Fruit fly (Drosophila melanogaster): Measurements from ENCODE around the gene CG42814.

Gene CG42814

DNA sequence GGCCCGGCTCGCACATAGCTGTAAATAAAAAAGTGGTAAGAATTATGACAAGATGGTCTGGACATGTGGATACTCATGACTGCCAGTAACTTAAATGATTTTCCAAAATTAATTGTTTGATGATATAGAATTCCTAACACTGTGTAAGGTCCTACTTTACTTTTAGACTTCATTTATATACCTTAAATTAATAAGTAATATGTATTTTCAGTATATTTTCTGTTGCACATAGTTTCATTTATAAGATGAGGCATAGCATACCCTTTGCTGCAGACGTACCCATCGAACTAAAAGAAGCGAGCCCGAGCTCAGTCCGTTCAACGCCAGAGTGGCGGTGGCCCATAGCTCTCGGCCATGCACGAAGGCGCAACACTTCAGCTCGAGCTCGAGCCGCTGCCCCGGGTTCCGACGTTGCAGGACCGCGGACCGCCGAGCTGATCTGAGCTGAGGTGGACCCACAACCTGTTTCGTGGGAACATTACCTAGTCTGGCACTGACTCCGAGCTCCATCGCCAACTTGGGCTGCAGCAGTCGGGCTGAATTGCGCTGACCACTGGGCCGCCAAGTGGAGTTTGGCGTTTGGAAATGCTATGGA, 11.7 kb downstream of the CG42814 start (continued):
- TF ChIP-seq eg (GFP tag; IDR thresholded peaks at IDR 0.05) (0 out of 3 replicates have a peak, but pooled peaks have one; percentile 22), CG34406 (GFP tag; optimal IDR thresholded peaks at IDR 0.05) (peak; percentile 74), svp (GFP tag) (peak; percentile 87), net (GFP tag; optimal IDR thresholded peaks at IDR 0.05) (peak; percentile 60), topi (GFP tag; optimal IDR thresholded peaks at IDR 0.05) (peak; percentile 71), CG3919 (GFP tag; optimal IDR thresholded peaks at IDR 0.05) (peak; percentile 77), Met (GFP tag; optimal IDR thresholded peaks at IDR 0.05) (peak; percentile 78), OdsH (GFP tag; optimal IDR thresholded peaks at IDR 0.05) (peak; percentile 72), cyc (GFP tag; optimal IDR thresholded peaks at IDR 0.05) (peak; percentile 48), Gug (GFP tag; IDR thresholded peaks at IDR 0.05) (peak; percentile 37; the same call in 1 of the 2 replicates), CG11902 (GFP tag; optimal IDR thresholded peaks at IDR 0.05) (peak; percentile 56), Blimp-1 (GFP tag; optimal IDR thresholded peaks at IDR 0.05) (peak; percentile 43), Eip93F (GFP tag; optimal IDR thresholded peaks at IDR 0.05) (peak; percentile 64)

DNA sequence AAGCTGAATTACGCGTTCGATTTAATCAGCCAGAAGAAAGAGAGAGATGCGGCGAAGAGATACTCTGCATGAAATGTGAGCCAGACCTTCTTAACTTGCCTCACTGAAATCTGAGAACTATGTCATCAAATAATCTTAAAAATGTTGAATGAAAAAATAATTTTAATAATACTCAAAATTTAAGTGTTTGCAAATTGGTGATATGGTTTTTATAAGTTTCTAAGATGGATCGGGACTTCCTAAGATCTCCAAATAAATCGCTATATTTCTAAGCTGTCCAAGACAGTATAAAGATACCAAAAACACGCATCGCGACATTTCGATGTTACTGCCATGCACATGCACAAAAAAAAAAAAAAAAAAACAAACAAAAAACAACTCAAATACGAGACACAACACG, 14.3 kb downstream of the CG42814 start:
- TF ChIP-seq acj6 (GFP tag; optimal IDR thresholded peaks at IDR 0.05) (no peak), Lpt (GFP tag; optimal IDR thresholded peaks at IDR 0.05) (no peak), Sox15 (GFP tag; optimal IDR thresholded peaks at IDR 0.05) (no peak), CG4318 (GFP tag; optimal IDR thresholded peaks at IDR 0.05) (no peak), Blimp-1 (GFP tag; optimal IDR thresholded peaks at IDR 0.05) (no peak), CG6276 (GFP tag; optimal IDR thresholded peaks at IDR 0.05) (no peak), CG6808 (GFP tag; optimal IDR thresholded peaks at IDR 0.05) (no peak), CG11902 (GFP tag; optimal IDR thresholded peaks at IDR 0.05) (no peak), CG9139 (GFP tag; optimal IDR thresholded peaks at IDR 0.05) (no peak), fd85E (GFP tag; optimal IDR thresholded peaks at IDR 0.05) (no peak), Ets96B (tag; optimal IDR thresholded peaks at IDR 0.05) (no peak), Gug (GFP tag; IDR thresholded peaks at IDR 0.05) (no peak), Ets21C (GFP tag; optimal IDR thresholded peaks at IDR 0.05) (no peak), CG11294 (GFP tag; IDR thresholded peaks at IDR 0.05) (no peak), CG8319 (GFP tag; optimal IDR thresholded peaks at IDR 0.05) (no peak), svp (GFP tag) (peak; percentile 67), salr (GFP tag; optimal IDR thresholded peaks at IDR 0.05) (no peak), Eip93F (GFP tag; optimal IDR thresholded peaks at IDR 0.05) (no peak), vri (GFP tag; optimal IDR thresholded peaks at IDR 0.05) (no peak), CG31627 (GFP tag; optimal IDR thresholded peaks at IDR 0.05) (no peak), fkh (GFP tag; optimal IDR thresholded peaks at IDR 0.05) (no peak), pdm3 (GFP tag; optimal IDR thresholded peaks at IDR 0.05) (no peak), Smox (GFP tag; optimal IDR thresholded peaks at IDR 0.05) (no peak), lz (GFP tag; optimal IDR thresholded peaks at IDR 0.05) (no peak), OdsH (GFP tag; optimal IDR thresholded peaks at IDR 0.05) (no peak), CG16779 (tag; optimal IDR thresholded peaks at IDR 0.05) (no peak), CG10631 (GFP tag; optimal IDR thresholded peaks at IDR 0.05) (no peak), CG10669 (GFP tag; optimal IDR thresholded peaks at IDR 0.05) (no peak), dsx (GFP tag; optimal IDR thresholded peaks at IDR 0.05; ENCODE audit: poor library complexity, severe bottlenecking) (no peak), net (GFP tag; optimal IDR thresholded peaks at IDR 0.05) (no peak), CG32006 (GFP tag; optimal IDR thresholded peaks at IDR 0.05) (no peak), topi (GFP tag; optimal IDR thresholded peaks at IDR 0.05) (peak; percentile 18), CG6854 (GFP tag; optimal IDR thresholded peaks at IDR 0.05) (no peak), CG3032 (tag; optimal IDR thresholded peaks at IDR 0.05) (no peak), Sox14 (GFP tag; optimal IDR thresholded peaks at IDR 0.05) (peak; percentile 4), achi (GFP tag; optimal IDR thresholded peaks at IDR 0.05) (no peak), Hr38 (GFP tag; optimal IDR thresholded peaks at IDR 0.05) (no peak), CG1621 (tag; optimal IDR thresholded peaks at IDR 0.05) (no peak), spab (GFP tag; optimal IDR thresholded peaks at IDR 0.05) (no peak), CG15336 (GFP tag; IDR thresholded peaks at IDR 0.05) (no peak), Sox102F (GFP tag; optimal IDR thresholded peaks at IDR 0.05) (peak; percentile 9), Eip78C (GFP tag) (peak; percentile 54), CG8119 (GFP tag; IDR thresholded peaks at IDR 0.05) (no peak), CG11762 (GFP tag; optimal IDR thresholded peaks at IDR 0.05; ENCODE audit: insufficient read depth) (no peak), CG3919 (GFP tag; optimal IDR thresholded peaks at IDR 0.05) (no peak)
